1 fruit fly cellular context compared by ENCODE assay signal in genomic region chr3L:18281236-18281635, dm6.
TF ChIP-seq lines count a peak whose summit lies in the region.

No protein-coding gene starts in this region.

TF ChIP-seq in whole organism, embryonic, 481 proteins besides CTCF, POLR2A, EP300 and RAD21 (continued from another document and continues in another):
- TF ChIP-seq wor (GFP tag; IDR thresholded peaks at IDR 0.05; lab: Robert Waterston, UW) (peak; percentile 80), gsb-n (tag; optimal IDR thresholded peaks at IDR 0.05; lab: Kevin White, UChicago) (peak; percentile 95), CG31441 (GFP tag; IDR thresholded peaks at IDR 0.05; lab: Robert Waterston, UW) (peak; percentile 92), ab (GFP tag; optimal IDR thresholded peaks at IDR 0.05; lab: Kevin White, UChicago) (peak; percentile 76), Hand (GFP tag; optimal IDR thresholded peaks at IDR 0.05; lab: Kevin White, UChicago) (peak; percentile 29), MTF-1 (GFP tag; optimal IDR thresholded peaks at IDR 0.05; lab: Kevin White, UChicago; ENCODE audit: borderline replicate concordance) (peak; percentile 80), Atf-2 (GFP tag; optimal IDR thresholded peaks at IDR 0.05; lab: Kevin White, UChicago) (peak; percentile 86), Deaf1 (tag; optimal IDR thresholded peaks at IDR 0.05; lab: Kevin White, UChicago) (peak; percentile 53), CG17359 (tag; optimal IDR thresholded peaks at IDR 0.05; lab: Kevin White, UChicago) (peak; percentile 79), CG6175 (GFP tag; IDR thresholded peaks at IDR 0.05; lab: Robert Waterston, UW) (no peak), CG10979 (tag; optimal IDR thresholded peaks at IDR 0.05; lab: Kevin White, UChicago) (peak; percentile 96), Ravus (GFP tag; IDR thresholded peaks at IDR 0.05; lab: Robert Waterston, UW) (peak; percentile 61), CG2120 (GFP tag; optimal IDR thresholded peaks at IDR 0.05; lab: Kevin White, UChicago) (peak; percentile 61), CG17612 (GFP tag; IDR thresholded peaks at IDR 0.05; lab: Robert Waterston, UW) (0 out of 2 replicates have a peak, but pooled peaks have one; percentile 41), CG15601 (tag; optimal IDR thresholded peaks at IDR 0.05; lab: Kevin White, UChicago) (peak; percentile 94), Vsx1 (GFP tag; optimal IDR thresholded peaks at IDR 0.05; lab: Kevin White, UChicago) (peak; percentile 68), Rx (GFP tag; IDR thresholded peaks at IDR 0.05; lab: Robert Waterston, UW) (peak; percentile 83), chinmo (GFP tag; IDR thresholded peaks at IDR 0.05; lab: Robert Waterston, UW; ENCODE audit: partially characterized antibody) (no peak), CG17361 (GFP tag; IDR thresholded peaks at IDR 0.05; lab: Robert Waterston, UW) (peak; percentile 94), da (GFP tag; optimal IDR thresholded peaks at IDR 0.05; lab: Kevin White, UChicago) (peak; percentile 59), sob (GFP tag; IDR thresholded peaks at IDR 0.05; lab: Robert Waterston, UW) (peak; percentile 74), CG1233 (GFP tag; optimal IDR thresholded peaks at IDR 0.05; lab: Kevin White, UChicago) (peak; percentile 79), sens (GFP tag; lab: Kevin White, UChicago) (peak; percentile 99), C15 (GFP tag; IDR thresholded peaks at IDR 0.05; lab: Robert Waterston, UW) (0 out of 3 replicates have a peak, but pooled peaks have one; percentile 43), jigr1 (GFP tag; IDR thresholded peaks at IDR 0.05; lab: Robert Waterston, UW) (peak; percentile 83), CG7839 (tag; optimal IDR thresholded peaks at IDR 0.05; lab: Kevin White, UChicago) (peak; percentile 92), run (tag; optimal IDR thresholded peaks at IDR 0.05; lab: Kevin White, UChicago) (peak; percentile 47), ranshi (GFP tag; IDR thresholded peaks at IDR 0.05; lab: Robert Waterston, UW) (peak; percentile 83), Nf-YB (GFP tag; optimal IDR thresholded peaks at IDR 0.05; lab: Kevin White, UChicago) (peak; percentile 80), fu2 (GFP tag; optimal IDR thresholded peaks at IDR 0.05; lab: Kevin White, UChicago) (peak; percentile 43), Xbp1 (GFP tag; optimal IDR thresholded peaks at IDR 0.05; lab: Kevin White, UChicago) (peak; percentile 89), Abd-B (GFP tag; optimal IDR thresholded peaks at IDR 0.05; lab: Kevin White, UChicago) (peak; percentile 78), trem (tag; optimal IDR thresholded peaks at IDR 0.05; lab: Kevin White, UChicago) (peak; percentile 87), H2.0 (GFP tag; IDR thresholded peaks at IDR 0.05; lab: Robert Waterston, UW) (peak; percentile 87), CG31224 (GFP tag; IDR thresholded peaks at IDR 0.05; lab: Robert Waterston, UW) (peak; percentile 44; the same call in 1 of the 2 replicates), CG12104 (GFP tag; optimal IDR thresholded peaks at IDR 0.05; lab: Kevin White, UChicago) (peak; percentile 66), gce (GFP tag; IDR thresholded peaks at IDR 0.05; lab: Robert Waterston, UW) (peak; percentile 63; the same call in 1 of the 3 replicates), CG14860 (GFP tag; IDR thresholded peaks at IDR 0.05; lab: Robert Waterston, UW; ENCODE audit: partially characterized antibody) (no peak), maf-S (GFP tag; optimal IDR thresholded peaks at IDR 0.05; lab: Kevin White, UChicago) (peak; percentile 75), CG9797 (GFP tag; optimal IDR thresholded peaks at IDR 0.05; lab: Kevin White, UChicago) (peak; percentile 33), CG8290 (GFP tag; optimal IDR thresholded peaks at IDR 0.05; lab: Kevin White, UChicago) (peak; percentile 90), CG8290 (tag; optimal IDR thresholded peaks at IDR 0.05; lab: Kevin White, UChicago) (peak; percentile 69 to 88), Rfx (GFP tag; IDR thresholded peaks at IDR 0.05; lab: Robert Waterston, UW) (peak; percentile 73), tll (GFP tag; optimal IDR thresholded peaks at IDR 0.05; lab: Kevin White, UChicago) (peak in 1 of 2 experiments; percentile 37), Taf1 (GFP tag; IDR thresholded peaks at IDR 0.05; lab: Robert Waterston, UW) (peak; percentile 57; the same call in 1 of the 2 replicates), CG11695 (GFP tag; IDR thresholded peaks at IDR 0.05; lab: Robert Waterston, UW) (peak; percentile 81), unc-4 (GFP tag; IDR thresholded peaks at IDR 0.05; lab: Robert Waterston, UW; ENCODE audit: partially characterized antibody) (no peak), tin (GFP tag; optimal IDR thresholded peaks at IDR 0.05; lab: Kevin White, UChicago) (peak; percentile 90), CG17829 (tag; optimal IDR thresholded peaks at IDR 0.05; lab: Kevin White, UChicago) (peak; percentile 97), Ets65A (GFP tag; lab: Kevin White, UChicago) (peak; percentile 98), CG30020 (tag; optimal IDR thresholded peaks at IDR 0.05; lab: Kevin White, UChicago) (peak; percentile 78), crp (GFP tag; optimal IDR thresholded peaks at IDR 0.05; lab: Kevin White, UChicago) (peak in 1 of 2 experiments; percentile 37), otp (GFP tag; IDR thresholded peaks at IDR 0.05; lab: Robert Waterston, UW) (peak; percentile 93), ind (GFP tag; optimal IDR thresholded peaks at IDR 0.05; lab: Kevin White, UChicago) (peak; percentile 65), CG1529 (GFP tag; optimal IDR thresholded peaks at IDR 0.05; lab: Kevin White, UChicago) (peak; percentile 92), wdn (GFP tag; IDR thresholded peaks at IDR 0.05; lab: Robert Waterston, UW) (no peak), CG17568 (GFP tag; optimal IDR thresholded peaks at IDR 0.05; lab: Kevin White, UChicago) (peak; percentile 85), CG3726 (GFP tag; IDR thresholded peaks at IDR 0.05; lab: Robert Waterston, UW) (peak; percentile 80; the same call in 2 of the 3 replicates), org-1 (GFP tag; optimal IDR thresholded peaks at IDR 0.05; lab: Kevin White, UChicago) (peak; percentile 87), Hr39 (optimal IDR thresholded peaks at IDR 0.05; lab: Kevin White, UChicago) (no peak), Gsc (GFP tag; IDR thresholded peaks at IDR 0.05; lab: Robert Waterston, UW) (peak; percentile 83), Optix (GFP tag; IDR thresholded peaks at IDR 0.05; lab: Robert Waterston, UW) (peak; percentile 89), GATAe (GFP tag; conservative IDR thresholded peaks at IDR 0.05; lab: Robert Waterston, UW) (no peak), CG3281 (GFP tag; optimal IDR thresholded peaks at IDR 0.05; lab: Kevin White, UChicago) (peak; percentile 57), unpg (GFP tag; optimal IDR thresholded peaks at IDR 0.05; lab: Kevin White, UChicago) (peak; percentile 93), CG10267 (tag; optimal IDR thresholded peaks at IDR 0.05; lab: Kevin White, UChicago) (peak; percentile 92), CHES-1-like (GFP tag; optimal IDR thresholded peaks at IDR 0.05; lab: Kevin White, UChicago) (peak; percentile 75), E2f1 (GFP tag; IDR thresholded peaks at IDR 0.05; lab: Robert Waterston, UW) (peak; percentile 89), Side (GFP tag; optimal IDR thresholded peaks at IDR 0.05; lab: Kevin White, UChicago) (peak; percentile 85), aop (GFP tag; IDR thresholded peaks at IDR 0.05; lab: Robert Waterston, UW) (peak; percentile 75; the same call in 1 of the 2 replicates), CG11398 (GFP tag; optimal IDR thresholded peaks at IDR 0.05; lab: Kevin White, UChicago) (peak; percentile 81), caup (GFP tag; optimal IDR thresholded peaks at IDR 0.05; lab: Kevin White, UChicago; ENCODE audit: severe bottlenecking) (peak; percentile 74), Myb (GFP tag; optimal IDR thresholded peaks at IDR 0.05; lab: Kevin White, UChicago) (peak; percentile 61), vfl (GFP tag; optimal IDR thresholded peaks at IDR 0.05; lab: Kevin White, UChicago) (peak; percentile 19), CG13894 (tag; optimal IDR thresholded peaks at IDR 0.05; lab: Kevin White, UChicago) (no peak), lab (GFP tag; optimal IDR thresholded peaks at IDR 0.05; lab: Kevin White, UChicago) (peak; percentile 71), CG18764 (GFP tag; optimal IDR thresholded peaks at IDR 0.05; lab: Kevin White, UChicago) (peak; percentile 74), CG10366 (GFP tag; IDR thresholded peaks at IDR 0.05; lab: Robert Waterston, UW) (peak; percentile 82), gcm2 (GFP tag; optimal IDR thresholded peaks at IDR 0.05; lab: Kevin White, UChicago) (peak; percentile 81), CG14667 (GFP tag; IDR thresholded peaks at IDR 0.05; lab: Robert Waterston, UW) (peak; percentile 86), CG17186 (GFP tag; optimal IDR thresholded peaks at IDR 0.05; lab: Kevin White, UChicago) (peak; percentile 73), CG12299 (tag; optimal IDR thresholded peaks at IDR 0.05; lab: Kevin White, UChicago) (peak; percentile 79), klu (GFP tag; IDR thresholded peaks at IDR 0.05; lab: Robert Waterston, UW) (peak; percentile 70), Doc3 (GFP tag; IDR thresholded peaks at IDR 0.05; lab: Robert Waterston, UW; ENCODE audit: partially characterized antibody) (no peak), Scr (GFP tag; IDR thresholded peaks at IDR 0.05; lab: Robert Waterston, UW; ENCODE audit: partially characterized antibody) (no peak), abd-A (tag; optimal IDR thresholded peaks at IDR 0.05; lab: Kevin White, UChicago) (no peak), CG18011 (GFP tag; optimal IDR thresholded peaks at IDR 0.05; lab: Kevin White, UChicago) (peak; percentile 14), Ssrp (tag; optimal IDR thresholded peaks at IDR 0.05; lab: Kevin White, UChicago) (peak; percentile 93), gro (GFP tag; optimal IDR thresholded peaks at IDR 0.05; lab: Kevin White, UChicago) (no peak), Bgb (GFP tag; IDR thresholded peaks at IDR 0.05; lab: Robert Waterston, UW; ENCODE audit: partially characterized antibody) (no peak), CG6791 (GFP tag; IDR thresholded peaks at IDR 0.05; lab: Robert Waterston, UW; ENCODE audit: partially characterized antibody) (no peak), ro (GFP tag; IDR thresholded peaks at IDR 0.05; lab: Robert Waterston, UW) (peak; percentile 81; the same call in 1 of the 2 replicates), sug (tag; optimal IDR thresholded peaks at IDR 0.05; lab: Kevin White, UChicago) (no peak), CG1832 (GFP tag; optimal IDR thresholded peaks at IDR 0.05; lab: Kevin White, UChicago) (no peak), wek (GFP tag; optimal IDR thresholded peaks at IDR 0.05; lab: Kevin White, UChicago) (peak; percentile 57), Pdp1 (GFP tag; optimal IDR thresholded peaks at IDR 0.05; lab: Kevin White, UChicago) (peak; percentile 88 to 92), grau (tag; optimal IDR thresholded peaks at IDR 0.05; lab: Kevin White, UChicago) (peak; percentile 89), exex (tag; optimal IDR thresholded peaks at IDR 0.05; lab: Kevin White, UChicago) (no peak), ara (GFP tag; IDR thresholded peaks at IDR 0.05; lab: Robert Waterston, UW) (peak; percentile 97), CG14710 (tag; optimal IDR thresholded peaks at IDR 0.05; lab: Kevin White, UChicago) (peak; percentile 96), CG8388 (GFP tag; optimal IDR thresholded peaks at IDR 0.05; lab: Kevin White, UChicago) (peak; percentile 93), CG43689 (GFP tag; IDR thresholded peaks at IDR 0.05; lab: Robert Waterston, UW) (peak; percentile 62), Dip3 (GFP tag; optimal IDR thresholded peaks at IDR 0.05; lab: Kevin White, UChicago) (peak; percentile 9), shn (GFP tag; optimal IDR thresholded peaks at IDR 0.05; lab: Kevin White, UChicago) (peak; percentile 84), Xrp1 (GFP tag; IDR thresholded peaks at IDR 0.05; lab: Robert Waterston, UW) (peak; percentile 98), CG14014 (GFP tag; IDR thresholded peaks at IDR 0.05; lab: Robert Waterston, UW) (peak; percentile 68; the same call in 1 of the 2 replicates), Sox100B (GFP tag; optimal IDR thresholded peaks at IDR 0.05; lab: Kevin White, UChicago) (peak; percentile 81), CG15479 (GFP tag; optimal IDR thresholded peaks at IDR 0.05; lab: Kevin White, UChicago) (peak; percentile 16), CG9609 (GFP tag; optimal IDR thresholded peaks at IDR 0.05; lab: Kevin White, UChicago) (peak; percentile 89), CG1647 (GFP tag; optimal IDR thresholded peaks at IDR 0.05; lab: Kevin White, UChicago) (peak; percentile 82), Kr (GFP tag; optimal IDR thresholded peaks at IDR 0.05; lab: Kevin White, UChicago) (peak; percentile 95), CG33213 (GFP tag; optimal IDR thresholded peaks at IDR 0.05; lab: Kevin White, UChicago) (peak; percentile 88), Max (GFP tag; optimal IDR thresholded peaks at IDR 0.05; lab: Kevin White, UChicago) (peak; percentile 84), gem (tag; optimal IDR thresholded peaks at IDR 0.05; lab: Kevin White, UChicago) (peak; percentile 96), HLH3B (GFP tag; IDR thresholded peaks at IDR 0.05; lab: Robert Waterston, UW) (peak; percentile 85), Fer1 (GFP tag; optimal IDR thresholded peaks at IDR 0.05; lab: Kevin White, UChicago) (no peak), CG13624 (GFP tag; optimal IDR thresholded peaks at IDR 0.05; lab: Kevin White, UChicago) (peak; percentile 72), gt (GFP tag; IDR thresholded peaks at IDR 0.05; lab: Robert Waterston, UW) (peak; percentile 60; the same call in 1 of the 2 replicates), seq (GFP tag; IDR thresholded peaks at IDR 0.05; lab: Robert Waterston, UW) (peak; percentile 79), Opbp (GFP tag; IDR thresholded peaks at IDR 0.05; lab: Robert Waterston, UW; ENCODE audit: partially characterized antibody) (no peak), D (optimal IDR thresholded peaks at IDR 0.05; lab: Kevin White, UChicago) (no peak), D (GFP tag; optimal IDR thresholded peaks at IDR 0.05; lab: Kevin White, UChicago) (peak; percentile 95), insv (GFP tag; optimal IDR thresholded peaks at IDR 0.05; lab: Kevin White, UChicago) (peak in 1 of 2 experiments; percentile 11), CG30403 (GFP tag; optimal IDR thresholded peaks at IDR 0.05; lab: Kevin White, UChicago) (peak; percentile 89), slp2 (GFP tag; optimal IDR thresholded peaks at IDR 0.05; lab: Kevin White, UChicago) (peak; percentile 76), CG7357 (GFP tag; IDR thresholded peaks at IDR 0.05; lab: Robert Waterston, UW) (peak; percentile 81; the same call in 2 of the 3 replicates), Lpt (GFP tag; optimal IDR thresholded peaks at IDR 0.05; lab: Kevin White, UChicago) (no peak), dysf (GFP tag; IDR thresholded peaks at IDR 0.05; lab: Robert Waterston, UW) (peak; percentile 90), sna (GFP tag; IDR thresholded peaks at IDR 0.05; lab: Robert Waterston, UW; ENCODE audit: partially characterized antibody) (no peak)
